Worm (Caenorhabditis elegans) whole organism, mixed stage, embryonic: ENCODE data around the gene npp-18.

Source experiments
- M03D4.4 ChIP-seq: sonication (generic microtip); optimal IDR thresholded peaks from 2 replicates; lab custom pipeline; 2017; ENCODE audit warnings: mild to moderate bottlenecking, missing genetic modification characterization, missing compliant biosample characterization
- bed-3 ChIP-seq: fragments of 200-800 bp; sonication (Bioruptor generic); optimal IDR thresholded peaks from 3 replicates; lab custom pipeline; 2018; ENCODE audit warnings: mild to moderate bottlenecking, missing genetic modification characterization, moderate library complexity, missing compliant biosample characterization
- blmp-1 ChIP-seq: fragments of 150-350 bp; optimal IDR thresholded peaks from 2 replicates; lab custom pipeline; 2014; ENCODE audit warnings: missing biosample characterization, missing genetic modification characterization
- ceh-39 ChIP-seq: fragments of 150-350 bp; optimal IDR thresholded peaks from 2 replicates; lab custom pipeline; 2014; ENCODE audit warnings: missing biosample characterization, missing genetic modification characterization
- ceh-43 ChIP-seq: fragments of 200-800 bp; sonication (Bioruptor generic); optimal IDR thresholded peaks from 2 replicates; lab custom pipeline; 2018; ENCODE audit warnings: mild to moderate bottlenecking, missing genetic modification characterization, moderate library complexity, missing compliant biosample characterization
- ceh-83 ChIP-seq: fragments of 200-800 bp; sonication (Bioruptor generic); optimal IDR thresholded peaks from 2 replicates; lab custom pipeline; 2018; ENCODE audit warnings: mild to moderate bottlenecking, missing genetic modification characterization, missing compliant biosample characterization
- ces-1 ChIP-seq: fragments of 150-350 bp; optimal IDR thresholded peaks from 2 replicates; lab custom pipeline; 2014; ENCODE audit warnings: missing biosample characterization, missing genetic modification reagents, missing genetic modification characterization
- cnd-1 ChIP-seq: fragments of 200-800 bp; sonication (Bioruptor generic); optimal IDR thresholded peaks from 2 replicates; lab custom pipeline; 2018; ENCODE audit warnings: mild to moderate bottlenecking, missing genetic modification characterization, missing compliant biosample characterization
- drap-1 ChIP-seq: fragments of 200-800 bp; sonication (Bioruptor generic); optimal IDR thresholded peaks from 3 replicates; lab custom pipeline; 2018; ENCODE audit warnings: mild to moderate bottlenecking, missing genetic modification characterization, missing compliant biosample characterization
- elt-1 ChIP-seq: sonication (generic microtip); optimal IDR thresholded peaks from 2 replicates; lab custom pipeline; 2017; ENCODE audit warnings: missing genetic modification characterization, mild to moderate bottlenecking, missing compliant biosample characterization, antibody characterized with exemption, moderate library complexity, borderline replicate concordance; ENCODE audit not compliant: insufficient read depth
- elt-3 ChIP-seq: fragments of 150-350 bp; optimal IDR thresholded peaks from 2 replicates; lab custom pipeline; 2014; ENCODE audit warnings: missing biosample characterization, missing genetic modification characterization
- flh-1 ChIP-seq: fragments of 200-800 bp; sonication (Bioruptor generic); optimal IDR thresholded peaks from 2 replicates; lab custom pipeline; 2018; ENCODE audit warnings: mild to moderate bottlenecking, missing genetic modification characterization, moderate library complexity, missing compliant biosample characterization
- ham-2 ChIP-seq: fragments of 200-800 bp; sonication (Bioruptor generic); optimal IDR thresholded peaks from 2 replicates; lab custom pipeline; 2018; ENCODE audit warnings: mild to moderate bottlenecking, missing genetic modification characterization, missing compliant biosample characterization
- hlh-1 ChIP-seq: fragments of 150-350 bp; optimal IDR thresholded peaks from 2 replicates; lab custom pipeline; 2014; ENCODE audit warnings: missing biosample characterization, missing genetic modification reagents, missing genetic modification characterization
- lin-13 ChIP-seq: fragments of 150-350 bp; optimal IDR thresholded peaks from 2 replicates; lab custom pipeline; 2014; ENCODE audit warnings: missing biosample characterization, missing genetic modification characterization
- lin-32 ChIP-seq: fragments of 200-800 bp; sonication (Bioruptor generic); optimal IDR thresholded peaks from 2 replicates; lab custom pipeline; 2018; ENCODE audit warnings: mild to moderate bottlenecking, missing genetic modification characterization, missing compliant biosample characterization
- lsy-2 ChIP-seq: fragments of 150-350 bp; optimal IDR thresholded peaks from 2 replicates; lab custom pipeline; 2014; ENCODE audit warnings: missing biosample characterization, missing genetic modification characterization
- mab-5 ChIP-seq: fragments of 150-350 bp; optimal IDR thresholded peaks from 2 replicates; lab custom pipeline; 2014; ENCODE audit warnings: missing biosample characterization, missing genetic modification characterization
- mep-1 ChIP-seq: fragments of 150-350 bp; optimal IDR thresholded peaks from 2 replicates; lab custom pipeline; 2017; ENCODE audit warnings: missing biosample characterization, missing genetic modification reagents, missing genetic modification characterization, inconsistent platforms
- mls-2 ChIP-seq: sonication (generic microtip); optimal IDR thresholded peaks from 2 replicates; lab custom pipeline; 2016; ENCODE audit warnings: mild to moderate bottlenecking, missing genetic modification characterization, moderate library complexity, missing compliant biosample characterization
- nhr-12 ChIP-seq: fragments of 150-350 bp; optimal IDR thresholded peaks from 2 replicates; lab custom pipeline; 2014; ENCODE audit warnings: missing biosample characterization, missing genetic modification characterization
- nhr-2 ChIP-seq: fragments of 150-350 bp; optimal IDR thresholded peaks from 2 replicates; lab custom pipeline; 2014; ENCODE audit warnings: missing biosample characterization, missing genetic modification characterization
- nhr-237 ChIP-seq: fragments of 150-350 bp; optimal IDR thresholded peaks from 2 replicates; lab custom pipeline; 2014; ENCODE audit warnings: missing biosample characterization, missing genetic modification characterization
- nhr-76 ChIP-seq: sonication (generic microtip); optimal IDR thresholded peaks from 2 replicates; lab custom pipeline; 2017; ENCODE audit warnings: missing biosample characterization, missing genetic modification characterization
- pha-4 ChIP-seq: fragments of 150-350 bp; optimal IDR thresholded peaks from 2 replicates; lab custom pipeline; 2018; ENCODE audit warnings: missing biosample characterization, missing genetic modification reagents, missing genetic modification characterization
- snpc-4 ChIP-seq: fragments of 150-350 bp; optimal IDR thresholded peaks from 2 replicates; lab custom pipeline; 2014; ENCODE audit warnings: missing biosample characterization, missing genetic modification characterization
- unc-120 ChIP-seq: sonication (generic microtip); optimal IDR thresholded peaks from 2 replicates; lab custom pipeline; 2017; ENCODE audit warnings: missing genetic modification characterization, missing compliant biosample characterization; ENCODE audit not compliant: poor library complexity, severe bottlenecking
- unc-62 ChIP-seq: fragments of 150-350 bp; optimal IDR thresholded peaks from 2 replicates; lab custom pipeline; 2014; ENCODE audit warnings: missing biosample characterization, missing genetic modification reagents, missing genetic modification characterization
- zip-8 ChIP-seq: fragments of 150-350 bp; optimal IDR thresholded peaks from 2 replicates; lab custom pipeline; 2014; ENCODE audit warnings: missing biosample characterization, missing genetic modification characterization
- ztf-11 ChIP-seq: fragments of 150-350 bp; optimal IDR thresholded peaks from 2 replicates; lab custom pipeline; 2014; ENCODE audit warnings: missing biosample characterization, missing genetic modification characterization

npp-18 gene

ce11 chrIII:13324739-13325138 is 28.1 kb downstream of the npp-18 start, which contains the start of gene F53A2.1:
Gene F53A2.1 (minus strand): TSS chrIII:13324839.
- TF ChIP-seq ztf-11 (tag; lab: Kevin White, UChicago) (no peak), nhr-237 (tag; lab: Kevin White, UChicago) (no peak), lin-32 (GFP tag; lab: Kevin White, UChicago) (no peak), M03D4.4 (no peak), bed-3 (no peak), lin-13 (no peak)

- TF ChIP-seq ces-1: no peak
- TF ChIP-seq zip-8 (tag; lab: Kevin White, UChicago): peak; percentile 96
Measured at ce11 chrIII:13328911-13329310, 32.3 kb downstream of the npp-18 start.

ce11 chrIII:13333754-13334153 is 37.1 kb downstream of the npp-18 start, which contains the start of gene sdz-20:
Gene sdz-20 (plus strand): TSS chrIII:13334054.
- TF ChIP-seq ceh-83 (GFP tag; lab: Kevin White, UChicago) (no peak), zip-8 (tag; lab: Kevin White, UChicago) (no peak), elt-3 (no peak), lsy-2 (tag; lab: Kevin White, UChicago) (no peak), mab-5 (no peak), ces-1 (no peak), elt-1 (tag; lab: Kevin White, UChicago) (no peak), nhr-2 (tag; lab: Kevin White, UChicago) (no peak), mep-1 (tag; lab: Kevin White, UChicago) (no peak), lin-13 (no peak), flh-1 (GFP tag; lab: Kevin White, UChicago) (no peak), nhr-237 (tag; lab: Kevin White, UChicago) (no peak), snpc-4 (tag; lab: Kevin White, UChicago) (no peak), pha-4 (no peak)

- TF ChIP-seq nhr-76 (tag; lab: Kevin White, UChicago) (no peak), lin-13 (no peak), blmp-1 (tag; lab: Kevin White, UChicago) (no peak), lin-32 (GFP tag; lab: Kevin White, UChicago) (no peak), pha-4 (no peak), hlh-1 (tag; lab: Kevin White, UChicago) (no peak), zip-8 (tag; lab: Kevin White, UChicago) (no peak), ztf-11 (tag; lab: Kevin White, UChicago) (no peak), nhr-12 (tag; lab: Kevin White, UChicago) (no peak), flh-1 (GFP tag; lab: Kevin White, UChicago) (no peak), elt-3 (no peak), nhr-2 (tag; lab: Kevin White, UChicago) (no peak), ham-2 (no peak), ceh-39 (tag; lab: Kevin White, UChicago) (no peak), mab-5 (no peak), bed-3 (no peak), cnd-1 (no peak), mep-1 (tag; lab: Kevin White, UChicago) (no peak)
Measured at ce11 chrIII:13339672-13340071, 43.0 kb downstream of the npp-18 start, which contains the start of gene F53A2.3. Gene F53A2.3 (minus strand): TSS chrIII:13339772.

- no peak for TF ChIP-seq elt-1 (tag; lab: Kevin White, UChicago)
- TF ChIP-seq ham-2: peak; percentile 30
- TF ChIP-seq snpc-4 (tag; lab: Kevin White, UChicago): no peak
- peak; percentile 98 for TF ChIP-seq ces-1
- TF ChIP-seq mls-2 (tag; lab: Kevin White, UChicago): no peak
Measured at ce11 chrIII:13340504-13341274, 44.0 kb downstream of the npp-18 start.

- TF ChIP-seq mab-5 (no peak), ztf-11 (tag; lab: Kevin White, UChicago) (no peak), drap-1 (no peak), flh-1 (GFP tag; lab: Kevin White, UChicago) (no peak), hlh-1 (tag; lab: Kevin White, UChicago) (no peak), nhr-12 (tag; lab: Kevin White, UChicago) (no peak), ham-2 (no peak), unc-62 (GFP tag; lab: Kevin White, UChicago) (no peak), ceh-43 (GFP tag; lab: Kevin White, UChicago) (no peak), nhr-76 (tag; lab: Kevin White, UChicago) (no peak), unc-120 (tag; lab: Kevin White, UChicago) (no peak), cnd-1 (no peak), elt-1 (tag; lab: Kevin White, UChicago) (no peak), M03D4.4 (no peak), ceh-39 (tag; lab: Kevin White, UChicago) (no peak)
Measured at ce11 chrIII:13341275-13341626, 44.6 kb downstream of the npp-18 start, which contains the start of gene nud-1. Gene nud-1 (plus strand): TSS chrIII:13341527.
